Fruit fly (Drosophila melanogaster) whole organism, embryonic: Measurements from ENCODE around the gene CG18766.

Experiments used
- Blimp-1 ChIP-seq: fragments of 200-800 bp; sonication (Bioruptor generic); optimal IDR thresholded peaks from 3 replicates; lab custom pipeline; 2018; ENCODE audit warnings: missing biosample characterization, missing genetic modification characterization, mild to moderate bottlenecking, moderate library complexity, missing genetic modification reagents
- CG10147 ChIP-seq: fragments of 200-800 bp; sonication (Bioruptor generic); optimal IDR thresholded peaks from 2 replicates; lab custom pipeline; 2019; ENCODE audit warnings: missing biosample characterization, mild to moderate bottlenecking, missing genetic modification characterization, moderate library complexity
- CG10209 ChIP-seq: fragments of 200-800 bp; sonication (Bioruptor generic); optimal IDR thresholded peaks from 3 replicates; lab custom pipeline; 2017; ENCODE audit warnings: missing biosample characterization, mild to moderate bottlenecking, missing genetic modification characterization, missing genetic modification reagents
- CG10274 ChIP-seq: fragments of 200-800 bp; sonication (Bioruptor generic); optimal IDR thresholded peaks from 3 replicates; lab custom pipeline; 2017; ENCODE audit warnings: missing biosample characterization, mild to moderate bottlenecking, missing genetic modification characterization
- CG10366 ChIP-seq: fragments of 200-800 bp; sonication (Bioruptor generic); IDR thresholded peaks from 2 replicates; pipeline ENCODE4 v1.3.6; 2022; ENCODE audit warnings: missing biosample characterization, missing genetic modification characterization
- CG10431 ChIP-seq: fragments of 200-800 bp; sonication (Bioruptor generic); optimal IDR thresholded peaks from 3 replicates; lab custom pipeline; 2018; ENCODE audit warnings: missing biosample characterization, mild to moderate bottlenecking, missing genetic modification characterization
- CG11398 ChIP-seq: fragments of 200-800 bp; sonication (Bioruptor generic); optimal IDR thresholded peaks from 2 replicates; lab custom pipeline; 2016; ENCODE audit warnings: missing biosample characterization, missing genetic modification characterization
- CG12219 ChIP-seq: fragments of 200-800 bp; sonication (Bioruptor generic); optimal IDR thresholded peaks from 3 replicates; lab custom pipeline; 2018; ENCODE audit warnings: missing biosample characterization, mild to moderate bottlenecking, missing genetic modification characterization
- CG12391 ChIP-seq: fragments of 200-800 bp; sonication (Bioruptor generic); optimal IDR thresholded peaks from 3 replicates; lab custom pipeline; 2018; ENCODE audit warnings: missing biosample characterization, mild to moderate bottlenecking, missing genetic modification characterization, moderate library complexity
- CG13296 ChIP-seq: fragments of 200-800 bp; sonication (Bioruptor generic); optimal IDR thresholded peaks from 3 replicates; lab custom pipeline; 2018; ENCODE audit warnings: missing biosample characterization, mild to moderate bottlenecking, missing genetic modification characterization
- CG13775 ChIP-seq: fragments of 200-800 bp; sonication (Bioruptor generic); optimal IDR thresholded peaks from 3 replicates; lab custom pipeline; 2017; ENCODE audit warnings: missing biosample characterization, mild to moderate bottlenecking, missing genetic modification characterization
- CG14965 ChIP-seq: fragments of 200-800 bp; sonication (Bioruptor generic); optimal IDR thresholded peaks from 2 replicates; lab custom pipeline; 2016; ENCODE audit warnings: missing biosample characterization, missing genetic modification characterization, borderline replicate concordance
- CG2120 ChIP-seq: fragments of 200-800 bp; sonication (Bioruptor generic); optimal IDR thresholded peaks from 3 replicates; lab custom pipeline; 2016; ENCODE audit warnings: missing biosample characterization, missing genetic modification characterization
- CG30020 ChIP-seq: fragments of 200-800 bp; optimal IDR thresholded peaks from 2 replicates; lab custom pipeline; 2019; ENCODE audit warnings: missing biosample characterization, mild to moderate bottlenecking, missing genetic modification characterization, moderate library complexity
- CG3163 ChIP-seq: fragments of 200-800 bp; sonication (Bioruptor generic); optimal IDR thresholded peaks from 3 replicates; lab custom pipeline; 2016; ENCODE audit warnings: missing biosample characterization, missing genetic modification characterization
- CG32772 ChIP-seq: fragments of 200-800 bp; sonication (Bioruptor generic); IDR thresholded peaks from 2 replicates; pipeline ENCODE4 v1.3.6; 2022; ENCODE audit warnings: missing biosample characterization, missing genetic modification characterization
- CG33557 ChIP-seq: fragments of 200-800 bp; sonication (Bioruptor generic); optimal IDR thresholded peaks from 2 replicates; lab custom pipeline; 2019; ENCODE audit warnings: missing biosample characterization, mild to moderate bottlenecking, missing genetic modification characterization, moderate library complexity
- CG6272 ChIP-seq: fragments of 200-800 bp; sonication (Bioruptor generic); IDR thresholded peaks from 2 replicates; pipeline ENCODE4 v1.3.6; 2022; ENCODE audit warnings: missing biosample characterization, missing genetic modification characterization
- CG6654 ChIP-seq: fragments of 200-800 bp; sonication (Bioruptor generic); optimal IDR thresholded peaks from 2 replicates; lab custom pipeline; 2017; ENCODE audit warnings: missing biosample characterization, mild to moderate bottlenecking, missing genetic modification characterization
- CG6813 ChIP-seq: fragments of 200-800 bp; sonication (Bioruptor generic); optimal IDR thresholded peaks from 2 replicates; lab custom pipeline; 2017; ENCODE audit warnings: missing biosample characterization, missing genetic modification characterization, mild to moderate bottlenecking, moderate library complexity, missing genetic modification reagents
- CG7839 ChIP-seq: fragments of 200-800 bp; sonication (Bioruptor generic); optimal IDR thresholded peaks from 3 replicates; lab custom pipeline; 2018; ENCODE audit warnings: missing biosample characterization, mild to moderate bottlenecking, missing genetic modification characterization, moderate library complexity
- CG9727 ChIP-seq: fragments of 200-800 bp; sonication (Bioruptor generic); optimal IDR thresholded peaks from 3 replicates; lab custom pipeline; 2017; ENCODE audit warnings: missing biosample characterization, mild to moderate bottlenecking, missing genetic modification characterization
- CG9876 ChIP-seq: fragments of 200-800 bp; sonication (Bioruptor generic); optimal IDR thresholded peaks from 2 replicates; lab custom pipeline; 2016; ENCODE audit warnings: missing biosample characterization, missing genetic modification characterization
- CHES-1-like ChIP-seq: fragments of 200-800 bp; sonication (Bioruptor generic); optimal IDR thresholded peaks from 2 replicates; lab custom pipeline; 2016; ENCODE audit warnings: missing biosample characterization, missing genetic modification characterization
- Chrac-16 ChIP-seq: fragments of 200-800 bp; sonication (Bioruptor generic); optimal IDR thresholded peaks from 3 replicates; lab custom pipeline; 2016; ENCODE audit warnings: missing biosample characterization, missing genetic modification characterization
- D ChIP-seq, 2 experiments: fragments of 200-800 bp in 1 of 2; fragments of >200 bp in 1 of 2; sonication (Bioruptor generic) in 1 of 2; optimal IDR thresholded peaks; 2 replicates in 1 of 2; 3 replicates in 1 of 2; lab custom pipeline; 2017; ENCODE audit warnings: mild to moderate bottlenecking in 1 of 2, missing biosample characterization in 1 of 2, missing genetic modification characterization in 1 of 2, missing genetic modification reagents in 1 of 2
- Deaf1 ChIP-seq: fragments of 200-800 bp; optimal IDR thresholded peaks from 3 replicates; lab custom pipeline; 2019; ENCODE audit warnings: missing biosample characterization, mild to moderate bottlenecking, missing genetic modification characterization, moderate library complexity
- ERR ChIP-seq: fragments of 200-800 bp; sonication (Bioruptor generic); optimal IDR thresholded peaks from 2 replicates; lab custom pipeline; 2016; ENCODE audit warnings: missing biosample characterization, missing genetic modification characterization
- Gug ChIP-seq: fragments of 200-800 bp; sonication (Bioruptor generic); IDR thresholded peaks from 4 replicates; pipeline ENCODE4 v1.3.6; 2022; ENCODE audit warnings: missing biosample characterization, missing genetic modification characterization
- HmgZ ChIP-seq: fragments of 200-800 bp; sonication (Bioruptor generic); optimal IDR thresholded peaks from 2 replicates; lab custom pipeline; 2018; ENCODE audit warnings: missing biosample characterization, mild to moderate bottlenecking, missing genetic modification characterization
- Hr51 ChIP-seq, 2 experiments: fragments of 200-800 bp; sonication (Bioruptor generic); optimal IDR thresholded peaks; 2 replicates in 1 of 2; 3 replicates in 1 of 2; lab custom pipeline; 2016 to 2018; ENCODE audit warnings: missing biosample characterization in 2 of 2, missing genetic modification characterization in 2 of 2, mild to moderate bottlenecking in 1 of 2, moderate library complexity in 1 of 2
- Hsf ChIP-seq: fragments of 200-800 bp; sonication (Bioruptor generic); optimal IDR thresholded peaks from 3 replicates; lab custom pipeline; 2016; ENCODE audit warnings: missing biosample characterization, missing genetic modification characterization
- Kr ChIP-seq: fragments of 200-800 bp; sonication (Bioruptor generic); optimal IDR thresholded peaks from 2 replicates; lab custom pipeline; 2017; ENCODE audit warnings: missing biosample characterization, mild to moderate bottlenecking, missing genetic modification characterization
- NC2α ChIP-seq: fragments of 200-800 bp; sonication (Bioruptor generic); optimal IDR thresholded peaks from 2 replicates; lab custom pipeline; 2016; ENCODE audit warnings: missing biosample characterization, missing genetic modification characterization
- Pdp1 ChIP-seq, 2 experiments: fragments of 200-800 bp; sonication (Bioruptor generic); optimal IDR thresholded peaks; 3 replicates each; lab custom pipeline; 2016; ENCODE audit warnings: missing biosample characterization in 2 of 2, missing genetic modification characterization in 2 of 2, mild to moderate bottlenecking in 1 of 2, moderate library complexity in 1 of 2
- ap ChIP-seq: fragments of 200-800 bp; sonication (Bioruptor generic); IDR thresholded peaks from 2 replicates; pipeline ENCODE4 v1.3.6; 2022; ENCODE audit warnings: missing biosample characterization, missing genetic modification characterization
- az2 ChIP-seq: fragments of 200-800 bp; sonication (Bioruptor generic); optimal IDR thresholded peaks from 3 replicates; lab custom pipeline; 2016; ENCODE audit warnings: missing biosample characterization, missing genetic modification characterization
- dan ChIP-seq: fragments of 200-800 bp; sonication (Bioruptor generic); IDR thresholded peaks from 2 replicates; pipeline ENCODE4 v1.3.6; 2022; ENCODE audit warnings: missing biosample characterization, missing genetic modification characterization
- danr ChIP-seq: fragments of 200-800 bp; sonication (Bioruptor generic); IDR thresholded peaks from 2 replicates; pipeline ENCODE4 v1.3.6; 2022; ENCODE audit warnings: missing biosample characterization, missing genetic modification characterization
- dimm ChIP-seq: fragments of 200-800 bp; sonication (Bioruptor generic); IDR thresholded peaks from 2 replicates; pipeline ENCODE4 v1.3.6; 2022; ENCODE audit warnings: missing biosample characterization, missing genetic modification characterization
- dm ChIP-seq: fragments of 200-800 bp; sonication (Bioruptor generic); optimal IDR thresholded peaks from 3 replicates; lab custom pipeline; 2016; ENCODE audit warnings: missing biosample characterization, missing genetic modification characterization
- fru ChIP-seq: fragments of >200 bp; optimal IDR thresholded peaks from 2 replicates; lab custom pipeline; 2017
- grau ChIP-seq: fragments of 200-800 bp; optimal IDR thresholded peaks from 3 replicates; lab custom pipeline; 2019; ENCODE audit warnings: missing biosample characterization, mild to moderate bottlenecking, missing genetic modification characterization, moderate library complexity
- gsb ChIP-seq: fragments of 200-800 bp; sonication (Bioruptor generic); IDR thresholded peaks from 2 replicates; pipeline ENCODE4 v1.3.6; 2022; ENCODE audit warnings: missing biosample characterization, missing genetic modification characterization
- gt ChIP-seq: fragments of 200-800 bp; sonication (Bioruptor generic); IDR thresholded peaks from 2 replicates; pipeline ENCODE4 v1.3.6; 2022; ENCODE audit warnings: missing biosample characterization, missing genetic modification characterization
- jigr1 ChIP-seq: fragments of 200-800 bp; sonication (Bioruptor generic); IDR thresholded peaks from 3 replicates; pipeline ENCODE4 v1.3.6; 2022; ENCODE audit warnings: missing biosample characterization, missing genetic modification characterization
- mld ChIP-seq: fragments of 200-800 bp; sonication (Bioruptor generic); IDR thresholded peaks from 3 replicates; pipeline ENCODE4 v1.3.6; 2022; ENCODE audit warnings: missing biosample characterization, missing genetic modification characterization; ENCODE audit not compliant: partially characterized antibody
- nau ChIP-seq: fragments of 200-800 bp; sonication (Bioruptor generic); optimal IDR thresholded peaks from 3 replicates; lab custom pipeline; 2017; ENCODE audit warnings: missing biosample characterization, mild to moderate bottlenecking, missing genetic modification characterization, missing genetic modification reagents
- p53 ChIP-seq: fragments of 200-800 bp; sonication (Bioruptor generic); optimal IDR thresholded peaks from 2 replicates; lab custom pipeline; 2016; ENCODE audit warnings: missing biosample characterization, missing genetic modification characterization
- rib ChIP-seq: fragments of 200-800 bp; sonication (Bioruptor generic); IDR thresholded peaks from 2 replicates; pipeline ENCODE4 v1.3.6; 2022; ENCODE audit warnings: missing biosample characterization, missing genetic modification characterization
- slou ChIP-seq: fragments of 200-800 bp; sonication (Bioruptor generic); optimal IDR thresholded peaks from 3 replicates; lab custom pipeline; 2016; ENCODE audit warnings: missing biosample characterization, missing genetic modification characterization
- tx ChIP-seq: fragments of 200-800 bp; sonication (Bioruptor generic); optimal IDR thresholded peaks from 2 replicates; lab custom pipeline; 2016; ENCODE audit warnings: missing biosample characterization, missing genetic modification characterization

CG18766 gene

dm6 chr3R:27282286-27282685, 37.2 kb upstream of the CG18766 start, which contains the start of gene mrt (continued):
- TF ChIP-seq CG14965 (GFP tag; lab: Kevin White, UChicago) (no peak), CG33557 (GFP tag; lab: Kevin White, UChicago) (no peak), CG32772 (GFP tag; lab: Robert Waterston, UW) (peak; percentile 34; the same call in 1 of the 2 replicates), Kr (no peak), CG9727 (GFP tag; lab: Kevin White, UChicago) (peak; percentile 52), D (optimal IDR thresholded peaks at IDR 0.05; lab: Kevin White, UChicago) (no peak), D (GFP tag; optimal IDR thresholded peaks at IDR 0.05; lab: Kevin White, UChicago) (peak; percentile 17), rib (GFP tag; lab: Robert Waterston, UW) (0 out of 2 replicates have a peak, but pooled peaks have one; percentile 9), CHES-1-like (GFP tag; lab: Kevin White, UChicago) (peak; percentile 62), CG13775 (GFP tag; lab: Kevin White, UChicago) (peak; percentile 65), CG10209 (GFP tag; lab: Kevin White, UChicago) (peak; percentile 18), az2 (GFP tag; lab: Kevin White, UChicago) (peak; percentile 46), dimm (GFP tag; lab: Robert Waterston, UW) (no peak), ap (no peak), NC2α (GFP tag; lab: Kevin White, UChicago) (no peak), CG12219 (GFP tag; lab: Kevin White, UChicago) (no peak), Pdp1 (GFP tag; optimal IDR thresholded peaks at IDR 0.05; lab: Kevin White, UChicago) (peak; percentile 67 to 72), CG3163 (GFP tag; lab: Kevin White, UChicago) (peak; percentile 50), jigr1 (no peak), slou (GFP tag; lab: Kevin White, UChicago) (no peak), Gug (GFP tag; lab: Robert Waterston, UW) (peak; percentile 32; the same call in 1 of the 4 replicates), ERR (peak; percentile 42), tx (peak; percentile 50), CG10366 (GFP tag; lab: Robert Waterston, UW) (peak; percentile 38), CG10274 (GFP tag; lab: Kevin White, UChicago) (no peak), CG2120 (GFP tag; lab: Kevin White, UChicago) (peak; percentile 85), fru (lab: Kevin White, UChicago) (no peak), Hsf (GFP tag; lab: Kevin White, UChicago) (peak; percentile 19), dan (GFP tag; lab: Robert Waterston, UW) (no peak), gt (GFP tag; lab: Robert Waterston, UW) (no peak), dm (no peak), CG11398 (peak; percentile 46), CG13296 (GFP tag; lab: Kevin White, UChicago) (no peak), grau (tag; lab: Kevin White, UChicago) (peak; percentile 90)

- TF ChIP-seq CG6654 (GFP tag; lab: Kevin White, UChicago): no peak
- TF ChIP-seq danr (GFP tag; lab: Robert Waterston, UW): no peak
- no peak for TF ChIP-seq CG7839 (tag; lab: Kevin White, UChicago)
- peak; percentile 84 for TF ChIP-seq Deaf1 (tag; lab: Kevin White, UChicago)
- TF ChIP-seq Hr51 (GFP tag; optimal IDR thresholded peaks at IDR 0.05; lab: Kevin White, UChicago): no peak
- TF ChIP-seq Blimp-1: no peak
- no peak for TF ChIP-seq CG6272
- TF ChIP-seq gsb (GFP tag; lab: Robert Waterston, UW): no peak
- no peak for TF ChIP-seq CG10147 (GFP tag; lab: Kevin White, UChicago)
- TF ChIP-seq CG33557 (GFP tag; lab: Kevin White, UChicago): no peak
- TF ChIP-seq HmgZ (tag; lab: Kevin White, UChicago): no peak
- no peak for TF ChIP-seq mld (GFP tag; lab: Robert Waterston, UW)
- no peak for TF ChIP-seq CG6813 (GFP tag; lab: Kevin White, UChicago)
- no peak for TF ChIP-seq nau (GFP tag; lab: Kevin White, UChicago)
- TF ChIP-seq CG9876 (GFP tag; lab: Kevin White, UChicago): no peak
- no peak for TF ChIP-seq Chrac-16 (GFP tag; lab: Kevin White, UChicago)
- no peak for TF ChIP-seq p53
- TF ChIP-seq CG12391: no peak
- TF ChIP-seq CG30020: no peak
- no peak for TF ChIP-seq CG10431
These were observed 36.7 kb upstream of the CG18766 start for dm6 chr3R:27281811-27282131.
